In the genomic region with DNA sequence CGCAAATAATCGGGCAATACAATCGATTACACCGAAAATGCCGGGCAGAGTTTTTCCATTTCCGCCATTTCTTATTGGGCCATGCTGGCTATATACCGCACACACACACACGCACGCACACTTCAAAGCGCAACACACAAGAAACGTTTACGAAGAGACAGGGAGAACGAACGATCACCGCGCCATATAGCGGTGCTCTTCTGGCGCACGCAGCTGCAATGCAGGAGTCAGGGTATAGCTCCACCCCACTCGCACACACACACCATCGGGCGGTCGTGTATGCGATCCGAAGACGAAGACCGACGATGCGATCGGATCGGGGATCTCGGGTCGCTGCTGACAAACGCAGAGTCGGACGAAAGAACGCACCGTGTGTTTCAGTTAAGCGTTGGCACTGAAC, we compare ENCODE assay signal across 1 fruit fly cellular context.
TF ChIP-seq lines count a peak whose summit lies in the region.

Gene wg (plus strand): TSS at position 378 of the 400 bp plus-strand sequence.

TF ChIP-seq in whole organism, embryonic, 481 proteins besides CTCF, POLR2A, EP300 and RAD21 (continued from another document and continues in another):
- TF ChIP-seq CG17359 (tag; optimal IDR thresholded peaks at IDR 0.05; lab: Kevin White, UChicago) (no peak), HLH4C (GFP tag; IDR thresholded peaks at IDR 0.05; lab: Robert Waterston, UW; ENCODE audit: partially characterized antibody) (no peak), odd (GFP tag; optimal IDR thresholded peaks at IDR 0.05; lab: Kevin White, UChicago) (no peak), CG7271 (tag; optimal IDR thresholded peaks at IDR 0.05; lab: Kevin White, UChicago) (peak; percentile 27), CG8765 (GFP tag; IDR thresholded peaks at IDR 0.05; lab: Robert Waterston, UW) (no peak), cato (GFP tag; optimal IDR thresholded peaks at IDR 0.05; lab: Kevin White, UChicago; ENCODE audit: borderline replicate concordance) (no peak), MTF-1 (GFP tag; optimal IDR thresholded peaks at IDR 0.05; lab: Kevin White, UChicago; ENCODE audit: borderline replicate concordance) (no peak), CG2129 (GFP tag; IDR thresholded peaks at IDR 0.05; lab: Robert Waterston, UW; ENCODE audit: partially characterized antibody) (no peak), Spps (tag; optimal IDR thresholded peaks at IDR 0.05; lab: Kevin White, UChicago) (no peak), crp (GFP tag; optimal IDR thresholded peaks at IDR 0.05; lab: Kevin White, UChicago) (no peak), Sin3A (optimal IDR thresholded peaks at IDR 0.05; lab: Kevin White, UChicago) (no peak), CG2202 (tag; optimal IDR thresholded peaks at IDR 0.05; lab: Kevin White, UChicago) (peak; percentile 10), CG3847 (GFP tag; IDR thresholded peaks at IDR 0.05; lab: Robert Waterston, UW) (no peak), Camta (GFP tag; optimal IDR thresholded peaks at IDR 0.05; lab: Kevin White, UChicago) (no peak), Usf (GFP tag; optimal IDR thresholded peaks at IDR 0.05; lab: Kevin White, UChicago) (no peak), HHEX (GFP tag; optimal IDR thresholded peaks at IDR 0.05; lab: Kevin White, UChicago) (no peak), Blimp-1 (GFP tag; optimal IDR thresholded peaks at IDR 0.05; lab: Kevin White, UChicago) (no peak), CG13287 (GFP tag; IDR thresholded peaks at IDR 0.05; lab: Robert Waterston, UW; ENCODE audit: partially characterized antibody) (peak; percentile 46; the same call in 1 of the 2 replicates), mld (GFP tag; IDR thresholded peaks at IDR 0.05; lab: Robert Waterston, UW; ENCODE audit: partially characterized antibody) (no peak), zfh2 (GFP tag; optimal IDR thresholded peaks at IDR 0.05; lab: Kevin White, UChicago) (no peak), CG13296 (GFP tag; optimal IDR thresholded peaks at IDR 0.05; lab: Kevin White, UChicago) (no peak), klu (GFP tag; IDR thresholded peaks at IDR 0.05; lab: Robert Waterston, UW) (no peak), CG32767 (GFP tag; IDR thresholded peaks at IDR 0.05; lab: Robert Waterston, UW) (no peak), Gsc (GFP tag; IDR thresholded peaks at IDR 0.05; lab: Robert Waterston, UW) (no peak), HmgD (GFP tag; optimal IDR thresholded peaks at IDR 0.05; lab: Kevin White, UChicago) (peak; percentile 69), CG17802 (tag; optimal IDR thresholded peaks at IDR 0.05; lab: Kevin White, UChicago) (no peak), CG7839 (tag; optimal IDR thresholded peaks at IDR 0.05; lab: Kevin White, UChicago) (no peak), CG12659 (GFP tag; optimal IDR thresholded peaks at IDR 0.05; lab: Kevin White, UChicago) (no peak), CG9876 (GFP tag; optimal IDR thresholded peaks at IDR 0.05; lab: Kevin White, UChicago) (no peak), cas (GFP tag; IDR thresholded peaks at IDR 0.05; lab: Robert Waterston, UW) (no peak), CG4404 (GFP tag; IDR thresholded peaks at IDR 0.05; lab: Robert Waterston, UW) (no peak), luna (GFP tag; optimal IDR thresholded peaks at IDR 0.05; lab: Kevin White, UChicago) (no peak), CG1602 (GFP tag; optimal IDR thresholded peaks at IDR 0.05; lab: Kevin White, UChicago) (no peak), crol (GFP tag; IDR thresholded peaks at IDR 0.05; lab: Robert Waterston, UW) (peak; percentile 50), CG10543 (GFP tag; optimal IDR thresholded peaks at IDR 0.05; lab: Kevin White, UChicago) (peak; percentile 76), Sry-β (GFP tag; optimal IDR thresholded peaks at IDR 0.05; lab: Kevin White, UChicago) (no peak), CG10462 (GFP tag; optimal IDR thresholded peaks at IDR 0.05; lab: Kevin White, UChicago) (no peak), CG17612 (GFP tag; IDR thresholded peaks at IDR 0.05; lab: Robert Waterston, UW) (no peak; the same call in 1 of the 2 replicates), CG8290 (GFP tag; optimal IDR thresholded peaks at IDR 0.05; lab: Kevin White, UChicago) (peak; percentile 56), CG8290 (tag; optimal IDR thresholded peaks at IDR 0.05; lab: Kevin White, UChicago) (peak in 1 of 2 experiments; percentile 43), CG10565 (GFP tag; optimal IDR thresholded peaks at IDR 0.05; lab: Kevin White, UChicago) (no peak), cad (GFP tag; optimal IDR thresholded peaks at IDR 0.05; lab: Kevin White, UChicago) (peak; percentile 44), CG12744 (GFP tag; optimal IDR thresholded peaks at IDR 0.05; lab: Kevin White, UChicago) (peak; percentile 35), slbo (GFP tag; IDR thresholded peaks at IDR 0.05; lab: Robert Waterston, UW) (peak; percentile 40; the same call in 1 of the 2 replicates), Dp (GFP tag; optimal IDR thresholded peaks at IDR 0.05; lab: Kevin White, UChicago) (no peak), dm (GFP tag; optimal IDR thresholded peaks at IDR 0.05; lab: Kevin White, UChicago) (peak; percentile 4), CG16815 (GFP tag; optimal IDR thresholded peaks at IDR 0.05; lab: Kevin White, UChicago) (no peak), lilli (GFP tag; optimal IDR thresholded peaks at IDR 0.05; lab: Kevin White, UChicago) (no peak), CG10321 (GFP tag; IDR thresholded peaks at IDR 0.05; lab: Robert Waterston, UW) (peak; percentile 98), CG4707 (GFP tag; optimal IDR thresholded peaks at IDR 0.05; lab: Kevin White, UChicago) (no peak), Bgb (GFP tag; IDR thresholded peaks at IDR 0.05; lab: Robert Waterston, UW; ENCODE audit: partially characterized antibody) (no peak), pfk (GFP tag; optimal IDR thresholded peaks at IDR 0.05; lab: Kevin White, UChicago) (peak; percentile 31), jumu (GFP tag; optimal IDR thresholded peaks at IDR 0.05; lab: Kevin White, UChicago) (no peak), B-H1 (GFP tag; IDR thresholded peaks at IDR 0.05; lab: Robert Waterston, UW) (no peak), CG11696 (GFP tag; IDR thresholded peaks at IDR 0.05; lab: Robert Waterston, UW) (no peak), CG16863 (GFP tag; optimal IDR thresholded peaks at IDR 0.05; lab: Kevin White, UChicago) (no peak), CG16813 (GFP tag; IDR thresholded peaks at IDR 0.05; lab: Robert Waterston, UW; ENCODE audit: partially characterized antibody) (0 out of 3 replicates have a peak, but pooled peaks have one; percentile 14), CG10274 (GFP tag; optimal IDR thresholded peaks at IDR 0.05; lab: Kevin White, UChicago) (no peak), CG9437 (GFP tag; optimal IDR thresholded peaks at IDR 0.05; lab: Kevin White, UChicago) (no peak), Mes4 (GFP tag; optimal IDR thresholded peaks at IDR 0.05; lab: Kevin White, UChicago) (peak; percentile 43), lola (GFP tag; optimal IDR thresholded peaks at IDR 0.05; lab: Kevin White, UChicago) (peak in 1 of 3 experiments; percentile 16), Eip74EF (GFP tag; optimal IDR thresholded peaks at IDR 0.05; lab: Kevin White, UChicago) (peak; percentile 10 to 12), CG1603 (tag; optimal IDR thresholded peaks at IDR 0.05; lab: Kevin White, UChicago) (peak; percentile 7), CG4854 (GFP tag; optimal IDR thresholded peaks at IDR 0.05; lab: Kevin White, UChicago) (no peak), CG8359 (GFP tag; optimal IDR thresholded peaks at IDR 0.05; lab: Kevin White, UChicago; ENCODE audit: borderline replicate concordance) (no peak), CG30403 (GFP tag; optimal IDR thresholded peaks at IDR 0.05; lab: Kevin White, UChicago) (no peak), nau (GFP tag; optimal IDR thresholded peaks at IDR 0.05; lab: Kevin White, UChicago) (no peak), ac (GFP tag; optimal IDR thresholded peaks at IDR 0.05; lab: Kevin White, UChicago) (no peak), bigmax (GFP tag; optimal IDR thresholded peaks at IDR 0.05; lab: Kevin White, UChicago) (no peak), esg (GFP tag; conservative IDR thresholded peaks at IDR 0.05; lab: Robert Waterston, UW) (no peak), CG34376 (GFP tag; optimal IDR thresholded peaks at IDR 0.05; lab: Kevin White, UChicago) (no peak), Atf6 (GFP tag; IDR thresholded peaks at IDR 0.05; lab: Robert Waterston, UW) (0 out of 2 replicates have a peak, but pooled peaks have one; percentile 24), CG15696 (tag; optimal IDR thresholded peaks at IDR 0.05; lab: Kevin White, UChicago) (no peak), Abd-B (GFP tag; optimal IDR thresholded peaks at IDR 0.05; lab: Kevin White, UChicago) (no peak), Max (GFP tag; optimal IDR thresholded peaks at IDR 0.05; lab: Kevin White, UChicago) (peak; percentile 14), wdn (GFP tag; IDR thresholded peaks at IDR 0.05; lab: Robert Waterston, UW) (no peak), unpg (GFP tag; optimal IDR thresholded peaks at IDR 0.05; lab: Kevin White, UChicago) (no peak), schlank (tag; optimal IDR thresholded peaks at IDR 0.05; lab: Kevin White, UChicago) (no peak), CG3281 (GFP tag; optimal IDR thresholded peaks at IDR 0.05; lab: Kevin White, UChicago) (no peak), CkIIα-i1 (GFP tag; IDR thresholded peaks at IDR 0.05; lab: Robert Waterston, UW) (no peak), kni (GFP tag; optimal IDR thresholded peaks at IDR 0.05; lab: Kevin White, UChicago) (peak; percentile 61), dan (GFP tag; IDR thresholded peaks at IDR 0.05; lab: Robert Waterston, UW) (no peak), CG4730 (GFP tag; IDR thresholded peaks at IDR 0.05; lab: Robert Waterston, UW) (no peak), CG14050 (GFP tag; IDR thresholded peaks at IDR 0.05; lab: Robert Waterston, UW) (no peak), mam (GFP tag; optimal IDR thresholded peaks at IDR 0.05; lab: Kevin White, UChicago) (no peak), CG10267 (tag; optimal IDR thresholded peaks at IDR 0.05; lab: Kevin White, UChicago) (no peak), CG9609 (GFP tag; optimal IDR thresholded peaks at IDR 0.05; lab: Kevin White, UChicago) (no peak), Xbp1 (GFP tag; optimal IDR thresholded peaks at IDR 0.05; lab: Kevin White, UChicago) (no peak), ftz-f1 (GFP tag; optimal IDR thresholded peaks at IDR 0.05; lab: Kevin White, UChicago) (peak; percentile 57), CG1024 (GFP tag; IDR thresholded peaks at IDR 0.05; lab: Robert Waterston, UW) (no peak), fd102C (GFP tag; optimal IDR thresholded peaks at IDR 0.05; lab: Kevin White, UChicago) (no peak), Fer3 (tag; optimal IDR thresholded peaks at IDR 0.05; lab: Kevin White, UChicago) (no peak), Elba2 (GFP tag; optimal IDR thresholded peaks at IDR 0.05; lab: Kevin White, UChicago) (peak; percentile 98), salm (tag; optimal IDR thresholded peaks at IDR 0.05; lab: Kevin White, UChicago) (no peak), az2 (GFP tag; optimal IDR thresholded peaks at IDR 0.05; lab: Kevin White, UChicago) (no peak), Chrac-16 (GFP tag; optimal IDR thresholded peaks at IDR 0.05; lab: Kevin White, UChicago) (no peak), Atf-2 (GFP tag; optimal IDR thresholded peaks at IDR 0.05; lab: Kevin White, UChicago) (no peak), h (optimal IDR thresholded peaks at IDR 0.05; lab: Kevin White, UChicago) (no peak), CG5953 (GFP tag; IDR thresholded peaks at IDR 0.05; lab: Robert Waterston, UW) (no peak), pzg (GFP tag; optimal IDR thresholded peaks at IDR 0.05; lab: Kevin White, UChicago) (no peak), CG30020 (tag; optimal IDR thresholded peaks at IDR 0.05; lab: Kevin White, UChicago) (no peak), mirr (GFP tag; optimal IDR thresholded peaks at IDR 0.05; lab: Kevin White, UChicago) (peak; percentile 50), dimm (GFP tag; IDR thresholded peaks at IDR 0.05; lab: Robert Waterston, UW) (no peak), Dek (tag; optimal IDR thresholded peaks at IDR 0.05; lab: Kevin White, UChicago) (no peak), pum (GFP tag; optimal IDR thresholded peaks at IDR 0.05; lab: Kevin White, UChicago) (no peak), knrl (GFP tag; IDR thresholded peaks at IDR 0.05; lab: Robert Waterston, UW; ENCODE audit: partially characterized antibody) (peak; percentile 51; the same call in 2 of the 3 replicates), CG14441 (GFP tag; IDR thresholded peaks at IDR 0.05; lab: Robert Waterston, UW) (no peak), Hmx (GFP tag; optimal IDR thresholded peaks at IDR 0.05; lab: Kevin White, UChicago) (no peak), CG1832 (GFP tag; optimal IDR thresholded peaks at IDR 0.05; lab: Kevin White, UChicago) (peak; percentile 98), CG11085 (GFP tag; IDR thresholded peaks at IDR 0.05; lab: Robert Waterston, UW) (no peak), Meics (GFP tag; optimal IDR thresholded peaks at IDR 0.05; lab: Kevin White, UChicago) (no peak), CG4820 (GFP tag; optimal IDR thresholded peaks at IDR 0.05; lab: Kevin White, UChicago) (no peak), tgo (GFP tag; IDR thresholded peaks at IDR 0.05; lab: Robert Waterston, UW) (no peak), CG7357 (GFP tag; IDR thresholded peaks at IDR 0.05; lab: Robert Waterston, UW) (no peak), CG12769 (tag; optimal IDR thresholded peaks at IDR 0.05; lab: Kevin White, UChicago) (peak; percentile 39), H15 (GFP tag; IDR thresholded peaks at IDR 0.05; lab: Robert Waterston, UW) (0 out of 3 replicates have a peak, but pooled peaks have one; percentile 8), CG15269 (tag; optimal IDR thresholded peaks at IDR 0.05; lab: Kevin White, UChicago) (no peak), BEAF-32 (GFP tag; optimal IDR thresholded peaks at IDR 0.05; lab: Kevin White, UChicago) (no peak), gsb-n (tag; optimal IDR thresholded peaks at IDR 0.05; lab: Kevin White, UChicago) (peak; percentile 15), ttk (GFP tag; IDR thresholded peaks at IDR 0.05; lab: Robert Waterston, UW) (no peak), psq (GFP tag; optimal IDR thresholded peaks at IDR 0.05; lab: Kevin White, UChicago) (no peak), CG15601 (tag; optimal IDR thresholded peaks at IDR 0.05; lab: Kevin White, UChicago) (no peak), Lhr (GFP tag; optimal IDR thresholded peaks at IDR 0.05; lab: Kevin White, UChicago) (no peak), CG12299 (tag; optimal IDR thresholded peaks at IDR 0.05; lab: Kevin White, UChicago) (no peak), CG6689 (GFP tag; IDR thresholded peaks at IDR 0.05; lab: Robert Waterston, UW) (no peak), Med (GFP tag; lab: Kevin White, UChicago) (peak; percentile 87), unc-4 (GFP tag; IDR thresholded peaks at IDR 0.05; lab: Robert Waterston, UW; ENCODE audit: partially characterized antibody) (peak; percentile 15; the same call in 1 of the 2 replicates), CG1233 (GFP tag; optimal IDR thresholded peaks at IDR 0.05; lab: Kevin White, UChicago) (no peak), bab2 (GFP tag; optimal IDR thresholded peaks at IDR 0.05; lab: Kevin White, UChicago) (no peak), HLH54F (GFP tag; optimal IDR thresholded peaks at IDR 0.05; lab: Kevin White, UChicago) (no peak)
